Worm (Caenorhabditis elegans) whole organism, L4/young adult: ENCODE data around the gene fbxa-133.

Experiments used
- W03F9.2 ChIP-seq: fragments of 150-350 bp; optimal IDR thresholded peaks from 2 replicates; lab custom pipeline; 2014; ENCODE audit warnings: missing biosample characterization, missing genetic modification characterization
- dao-5 ChIP-seq: sonication (generic microtip); optimal IDR thresholded peaks from 2 replicates; lab custom pipeline; 2016; ENCODE audit warnings: missing genotype, missing genetic modification characterization, moderate library complexity, missing compliant biosample characterization

ce11 chrV:17542304-17542703 lies 42.3 kb upstream of the fbxa-133 start:
- TF ChIP-seq W03F9.2 = no peak
- no peak for TF ChIP-seq dao-5 (tag; lab: Kevin White, UChicago)
